Worm (Caenorhabditis elegans): Measurements from ENCODE around the gene C03F11.2.

C03F11.2 gene

ce11 chrX:5397300-5397699, at the start of gene C03F11.2:
Gene C03F11.2 (minus strand): TSS chrX:5397400.
- TF ChIP-seq hmbx-1 (tag; optimal IDR thresholded peaks at IDR 0.05), result no peak
- no peak for TF ChIP-seq hnd-1 (tag; optimal IDR thresholded peaks at IDR 0.05)
- TF ChIP-seq ama-1 (optimal IDR thresholded peaks at IDR 0.05), result no peak
- TF ChIP-seq aly-1 (tag; optimal IDR thresholded peaks at IDR 0.05), result no peak
- TF ChIP-seq hmg-4 (GFP tag; optimal IDR thresholded peaks at IDR 0.05), result no peak
- TF ChIP-seq ceh-13 (GFP tag; optimal IDR thresholded peaks at IDR 0.05), result no peak
- no peak for TF ChIP-seq sea-1 (GFP tag; conservative IDR thresholded peaks at IDR 0.05)
- TF ChIP-seq tra-4 (tag; optimal IDR thresholded peaks at IDR 0.05), result no peak
- no peak for TF ChIP-seq scrt-1 (GFP tag; IDR thresholded peaks at IDR 0.05)
- no peak for TF ChIP-seq flt-1 (GFP tag; IDR thresholded peaks at IDR 0.05)
- TF ChIP-seq ceh-36 (tag; optimal IDR thresholded peaks at IDR 0.05), result no peak
- TF ChIP-seq ets-7 (tag; optimal IDR thresholded peaks at IDR 0.05), result no peak
- no peak for TF ChIP-seq F13C5.2 (tag; optimal IDR thresholded peaks at IDR 0.05)
- no peak for TF ChIP-seq B0310.2 (tag; optimal IDR thresholded peaks at IDR 0.05)
- TF ChIP-seq tbx-37 (GFP tag; conservative IDR thresholded peaks at IDR 0.05), result no peak
- no peak for TF ChIP-seq pes-1 (GFP tag; IDR thresholded peaks at IDR 0.05)
- TF ChIP-seq tbx-11 (GFP tag; IDR thresholded peaks at IDR 0.05), result no peak

ce11 chrX:5444863-5445262, 47.7 kb upstream of the C03F11.2 start, which contains the start of gene itm-2:
Gene itm-2 (plus strand): TSS chrX:5445163.
- TF ChIP-seq tbx-11 (GFP tag; IDR thresholded peaks at IDR 0.05) (no peak), hnd-1 (tag; optimal IDR thresholded peaks at IDR 0.05) (no peak), F13C5.2 (tag; optimal IDR thresholded peaks at IDR 0.05) (no peak), ets-7 (tag; optimal IDR thresholded peaks at IDR 0.05) (no peak), ceh-13 (GFP tag; optimal IDR thresholded peaks at IDR 0.05) (no peak), tbx-37 (GFP tag; conservative IDR thresholded peaks at IDR 0.05) (no peak), tra-4 (tag; optimal IDR thresholded peaks at IDR 0.05) (no peak), hmg-4 (GFP tag; optimal IDR thresholded peaks at IDR 0.05) (no peak), ama-1 (optimal IDR thresholded peaks at IDR 0.05) (no peak), pes-1 (GFP tag; IDR thresholded peaks at IDR 0.05) (no peak), aly-1 (tag; optimal IDR thresholded peaks at IDR 0.05) (no peak), ceh-36 (tag; optimal IDR thresholded peaks at IDR 0.05) (no peak)

- no peak for TF ChIP-seq tbx-37 (GFP tag; conservative IDR thresholded peaks at IDR 0.05)
- no peak for TF ChIP-seq F13C5.2 (tag; optimal IDR thresholded peaks at IDR 0.05)
- no peak for TF ChIP-seq ceh-13 (GFP tag; optimal IDR thresholded peaks at IDR 0.05)
- TF ChIP-seq hmbx-1 (tag; optimal IDR thresholded peaks at IDR 0.05), result no peak
- no peak for TF ChIP-seq ama-1 (optimal IDR thresholded peaks at IDR 0.05)
- TF ChIP-seq hmg-4 (GFP tag; optimal IDR thresholded peaks at IDR 0.05), result no peak
- TF ChIP-seq B0310.2 (tag; optimal IDR thresholded peaks at IDR 0.05), result no peak
- TF ChIP-seq tra-4 (tag; optimal IDR thresholded peaks at IDR 0.05), result no peak
- no peak for TF ChIP-seq ceh-36 (tag; optimal IDR thresholded peaks at IDR 0.05)
- no peak for TF ChIP-seq tbx-11 (GFP tag; IDR thresholded peaks at IDR 0.05)
- TF ChIP-seq aly-1 (tag; optimal IDR thresholded peaks at IDR 0.05), result no peak
- no peak for TF ChIP-seq hnd-1 (tag; optimal IDR thresholded peaks at IDR 0.05)
- TF ChIP-seq sea-1 (GFP tag; conservative IDR thresholded peaks at IDR 0.05), result no peak
- no peak for TF ChIP-seq scrt-1 (GFP tag; IDR thresholded peaks at IDR 0.05)
Measured at ce11 chrX:5433912-5434311, 36.7 kb upstream of the C03F11.2 start.

- TF ChIP-seq hnd-1 (tag; optimal IDR thresholded peaks at IDR 0.05) (no peak), scrt-1 (GFP tag; IDR thresholded peaks at IDR 0.05) (0 out of 2 replicates have a peak, but pooled peaks have one; percentile 41), hmg-4 (GFP tag; optimal IDR thresholded peaks at IDR 0.05) (peak; percentile 93), B0310.2 (tag; optimal IDR thresholded peaks at IDR 0.05) (no peak), ets-7 (tag; optimal IDR thresholded peaks at IDR 0.05) (no peak), tra-4 (tag; optimal IDR thresholded peaks at IDR 0.05) (no peak), tbx-37 (GFP tag; conservative IDR thresholded peaks at IDR 0.05) (peak; percentile 68; the same call in 1 of the 2 replicates), tbx-11 (GFP tag; IDR thresholded peaks at IDR 0.05) (peak; percentile 75), sea-1 (GFP tag; conservative IDR thresholded peaks at IDR 0.05) (0 out of 2 replicates have a peak, but pooled peaks have one; percentile 40), flt-1 (GFP tag; IDR thresholded peaks at IDR 0.05) (peak; percentile 67), hmbx-1 (tag; optimal IDR thresholded peaks at IDR 0.05) (no peak), ceh-13 (GFP tag; optimal IDR thresholded peaks at IDR 0.05) (peak; percentile 36), F13C5.2 (tag; optimal IDR thresholded peaks at IDR 0.05) (peak; percentile 97), aly-1 (tag; optimal IDR thresholded peaks at IDR 0.05) (no peak), ceh-36 (tag; optimal IDR thresholded peaks at IDR 0.05) (peak; percentile 35), ama-1 (optimal IDR thresholded peaks at IDR 0.05) (no peak), pes-1 (GFP tag; IDR thresholded peaks at IDR 0.05) (no peak)
Measured at ce11 chrX:5429335-5429734, 32.1 kb upstream of the C03F11.2 start.

- TF ChIP-seq hnd-1 (tag; optimal IDR thresholded peaks at IDR 0.05) (no peak), ceh-36 (tag; optimal IDR thresholded peaks at IDR 0.05) (no peak), flt-1 (GFP tag; IDR thresholded peaks at IDR 0.05) (no peak)
Measured at ce11 chrX:5414250-5414649, 17.1 kb upstream of the C03F11.2 start, which contains the start of gene C41A3.2. Gene C41A3.2 (minus strand): TSS chrX:5414350.

- no peak for TF ChIP-seq hnd-1 (tag; optimal IDR thresholded peaks at IDR 0.05)
- TF ChIP-seq ceh-13 (GFP tag; optimal IDR thresholded peaks at IDR 0.05), result no peak
- no peak for TF ChIP-seq B0310.2 (tag; optimal IDR thresholded peaks at IDR 0.05)
- TF ChIP-seq hmg-4 (GFP tag; optimal IDR thresholded peaks at IDR 0.05), result no peak
- TF ChIP-seq tbx-11 (GFP tag; IDR thresholded peaks at IDR 0.05), result no peak
- no peak for TF ChIP-seq ets-7 (tag; optimal IDR thresholded peaks at IDR 0.05)
- no peak for TF ChIP-seq pes-1 (GFP tag; IDR thresholded peaks at IDR 0.05)
- TF ChIP-seq aly-1 (tag; optimal IDR thresholded peaks at IDR 0.05), result no peak
- TF ChIP-seq ama-1 (optimal IDR thresholded peaks at IDR 0.05), result no peak
- no peak for TF ChIP-seq sea-1 (GFP tag; conservative IDR thresholded peaks at IDR 0.05)
Measured at ce11 chrX:5413510-5413909, 16.3 kb upstream of the C03F11.2 start, which contains the start of gene pks-1. Gene pks-1 (plus strand): TSS chrX:5413810.

- TF ChIP-seq tbx-11 (GFP tag; IDR thresholded peaks at IDR 0.05), result peak; percentile 79
- TF ChIP-seq hmbx-1 (tag; optimal IDR thresholded peaks at IDR 0.05), result no peak
- peak; percentile 31 for TF ChIP-seq aly-1 (tag; optimal IDR thresholded peaks at IDR 0.05)
- peak; percentile 69 for TF ChIP-seq tbx-37 (GFP tag; conservative IDR thresholded peaks at IDR 0.05)
- peak; percentile 41 for TF ChIP-seq hnd-1 (tag; optimal IDR thresholded peaks at IDR 0.05)
- TF ChIP-seq scrt-1 (GFP tag; IDR thresholded peaks at IDR 0.05), result peak; percentile 80
- TF ChIP-seq hmg-4 (GFP tag; optimal IDR thresholded peaks at IDR 0.05), result peak; percentile 65
- TF ChIP-seq B0310.2 (tag; optimal IDR thresholded peaks at IDR 0.05), result peak; percentile 42
- no peak for TF ChIP-seq tra-4 (tag; optimal IDR thresholded peaks at IDR 0.05)
- TF ChIP-seq F13C5.2 (tag; optimal IDR thresholded peaks at IDR 0.05), result peak; percentile 51
- peak; percentile 43 for TF ChIP-seq ceh-36 (tag; optimal IDR thresholded peaks at IDR 0.05)
- no peak for TF ChIP-seq sea-1 (GFP tag; conservative IDR thresholded peaks at IDR 0.05)
- no peak for TF ChIP-seq ama-1 (optimal IDR thresholded peaks at IDR 0.05)
- peak; percentile 38 for TF ChIP-seq ceh-13 (GFP tag; optimal IDR thresholded peaks at IDR 0.05)
- no peak; the same call in 1 of the 2 replicates for TF ChIP-seq pes-1 (GFP tag; IDR thresholded peaks at IDR 0.05)
- TF ChIP-seq flt-1 (GFP tag; IDR thresholded peaks at IDR 0.05), result peak; percentile 63
- no peak for TF ChIP-seq ets-7 (tag; optimal IDR thresholded peaks at IDR 0.05)
Measured at ce11 chrX:5407271-5407670, 10.1 kb upstream of the C03F11.2 start.

Data from whole organism, early embryonic.